Fruit fly (Drosophila melanogaster): ENCODE measurements around the gene mon2.

The mon2 gene

DNA sequence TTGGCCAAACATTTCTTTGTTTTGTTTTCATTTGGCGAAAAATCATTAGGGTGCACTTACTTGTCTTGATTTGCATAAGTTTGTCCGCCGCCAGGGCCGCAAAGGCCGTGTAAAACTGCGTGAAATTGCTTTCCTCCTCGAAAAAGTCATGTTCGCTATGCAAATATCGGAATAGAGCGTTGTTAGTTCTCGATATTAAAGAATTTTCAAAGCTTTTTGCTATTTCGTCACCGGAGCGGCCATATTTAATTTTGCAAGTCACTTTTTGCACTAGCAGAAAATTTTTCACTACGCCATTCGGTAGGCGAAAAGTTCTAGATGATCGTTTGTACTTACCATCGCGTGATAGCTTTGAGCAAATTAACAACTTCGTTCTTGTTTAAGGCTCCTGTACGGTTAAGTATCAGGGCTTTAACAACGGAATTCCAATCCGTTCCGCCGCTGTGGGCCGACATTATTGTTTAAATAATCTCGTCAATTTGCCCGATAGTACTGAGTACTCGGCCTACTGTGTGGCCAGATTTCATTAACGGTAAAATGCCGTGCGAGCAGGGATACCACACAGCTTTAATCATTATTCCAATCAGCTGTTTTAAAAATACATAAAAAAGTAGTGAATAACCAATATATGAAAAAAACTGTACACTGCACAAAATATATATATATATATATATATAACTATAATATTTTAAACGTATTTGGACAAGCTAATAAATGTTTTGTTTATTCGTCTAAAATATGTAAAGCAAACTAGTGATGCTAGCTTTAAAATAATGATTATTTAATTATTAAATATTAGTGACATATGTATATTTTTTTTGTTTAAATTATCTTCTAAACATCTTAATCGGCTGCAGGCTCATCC lies 52.5 kb downstream of the mon2 start, which contains the start of gene poe:
Gene poe, minus strand, starts transcription at position 513 of the 865 bp plus-strand sequence.
- peak; percentile 61; the same call in 1 of the 3 replicates for TF ChIP-seq CG4496 (GFP tag; IDR thresholded peaks at IDR 0.05)
- peak; percentile 57 for TF ChIP-seq CG15710 (tag; optimal IDR thresholded peaks at IDR 0.05)
- peak; percentile 61 for TF ChIP-seq CG17806 (tag; optimal IDR thresholded peaks at IDR 0.05)
- TF ChIP-seq CG8301 (tag; optimal IDR thresholded peaks at IDR 0.05), result no peak
- peak; percentile 64; the same call in 1 of the 2 replicates for TF ChIP-seq CG12605 (GFP tag; IDR thresholded peaks at IDR 0.05)
- TF ChIP-seq CG34367 (tag; optimal IDR thresholded peaks at IDR 0.05), result peak; percentile 4
- no peak for TF ChIP-seq CG9948 (tag; optimal IDR thresholded peaks at IDR 0.05)
- no peak for TF ChIP-seq Pif1A (GFP tag; optimal IDR thresholded peaks at IDR 0.05)
- TF ChIP-seq D1 (tag; optimal IDR thresholded peaks at IDR 0.05), result no peak
- TF ChIP-seq EcR (GFP tag; optimal IDR thresholded peaks at IDR 0.05), result no peak
- TF ChIP-seq Pif1B (GFP tag; optimal IDR thresholded peaks at IDR 0.05), result no peak
- peak; percentile 56; the same call in 1 of the 2 replicates for TF ChIP-seq CG32121 (GFP tag; IDR thresholded peaks at IDR 0.05)

Data from whole organism, pupa.